Fruit fly (Drosophila melanogaster) whole organism, embryonic: ENCODE measurements around the gene Mvd.

Experiments used
- B-H1 ChIP-seq: fragments of 200-800 bp; sonication (Bioruptor generic); IDR thresholded peaks from 3 replicates; pipeline ENCODE4 v1.3.6; 2022; ENCODE audit warnings: missing biosample characterization, missing genetic modification characterization
- BEAF-32 ChIP-seq: fragments of 200-800 bp; sonication (Bioruptor generic); optimal IDR thresholded peaks from 3 replicates; lab custom pipeline; 2017; ENCODE audit warnings: missing biosample characterization, missing genetic modification characterization, mild to moderate bottlenecking, moderate library complexity, missing genetic modification reagents
- CG1024 ChIP-seq: fragments of 200-800 bp; sonication (Bioruptor generic); IDR thresholded peaks from 2 replicates; pipeline ENCODE4 v1.3.6; 2022; ENCODE audit warnings: missing biosample characterization, missing genetic modification characterization
- CG10267 ChIP-seq: fragments of 200-800 bp; sonication (Bioruptor generic); optimal IDR thresholded peaks from 2 replicates; lab custom pipeline; 2018; ENCODE audit warnings: missing biosample characterization, mild to moderate bottlenecking, missing genetic modification characterization, moderate library complexity
- CG10979 ChIP-seq: fragments of 200-800 bp; sonication (Bioruptor generic); optimal IDR thresholded peaks from 2 replicates; lab custom pipeline; 2018; ENCODE audit warnings: missing biosample characterization, mild to moderate bottlenecking, missing genetic modification characterization, moderate library complexity
- CG11696 ChIP-seq: fragments of 200-800 bp; sonication (Bioruptor generic); IDR thresholded peaks from 2 replicates; pipeline ENCODE4 v1.3.6; 2022; ENCODE audit warnings: missing biosample characterization, missing genetic modification characterization
- CG12104 ChIP-seq: fragments of 200-800 bp; sonication (Bioruptor generic); optimal IDR thresholded peaks from 3 replicates; lab custom pipeline; 2016; ENCODE audit warnings: missing biosample characterization, missing genetic modification characterization
- CG12659 ChIP-seq: fragments of 200-800 bp; sonication (Bioruptor generic); optimal IDR thresholded peaks from 3 replicates; lab custom pipeline; 2017; ENCODE audit warnings: mild to moderate bottlenecking, missing biosample characterization, missing genetic modification reagents, missing genetic modification characterization
- CG13424 ChIP-seq: fragments of 200-800 bp; sonication (Bioruptor generic); optimal IDR thresholded peaks from 2 replicates; lab custom pipeline; 2019; ENCODE audit warnings: missing biosample characterization, mild to moderate bottlenecking, missing genetic modification characterization, moderate library complexity
- CG14965 ChIP-seq: fragments of 200-800 bp; sonication (Bioruptor generic); optimal IDR thresholded peaks from 2 replicates; lab custom pipeline; 2016; ENCODE audit warnings: missing biosample characterization, missing genetic modification characterization, borderline replicate concordance
- CG15479 ChIP-seq: fragments of 200-800 bp; sonication (Bioruptor generic); optimal IDR thresholded peaks from 3 replicates; lab custom pipeline; 2019; ENCODE audit warnings: missing biosample characterization, mild to moderate bottlenecking, missing genetic modification characterization, moderate library complexity
- CG15514 ChIP-seq: fragments of 200-800 bp; sonication (Bioruptor generic); optimal IDR thresholded peaks from 3 replicates; lab custom pipeline; 2017; ENCODE audit warnings: missing biosample characterization, missing genetic modification characterization, mild to moderate bottlenecking, moderate library complexity, missing genetic modification reagents
- CG2129 ChIP-seq: fragments of 200-800 bp; sonication (Bioruptor generic); IDR thresholded peaks from 2 replicates; pipeline ENCODE4 v1.3.6; 2022; ENCODE audit warnings: missing biosample characterization, missing genetic modification characterization; ENCODE audit not compliant: partially characterized antibody
- CG30431 ChIP-seq: fragments of 200-800 bp; sonication (Bioruptor generic); optimal IDR thresholded peaks from 2 replicates; lab custom pipeline; 2017; ENCODE audit warnings: missing biosample characterization, missing genetic modification characterization
- CG3995 ChIP-seq: fragments of 200-800 bp; sonication (Bioruptor generic); optimal IDR thresholded peaks from 3 replicates; lab custom pipeline; 2016; ENCODE audit warnings: missing biosample characterization, missing genetic modification characterization
- CG4282 ChIP-seq: fragments of 200-800 bp; sonication (Bioruptor generic); optimal IDR thresholded peaks from 2 replicates; lab custom pipeline; 2016; ENCODE audit warnings: missing biosample characterization, missing genetic modification characterization
- CG6813 ChIP-seq: fragments of 200-800 bp; sonication (Bioruptor generic); optimal IDR thresholded peaks from 2 replicates; lab custom pipeline; 2017; ENCODE audit warnings: missing biosample characterization, missing genetic modification characterization, mild to moderate bottlenecking, moderate library complexity, missing genetic modification reagents
- CG8478 ChIP-seq: fragments of >200 bp; optimal IDR thresholded peaks from 2 replicates; lab custom pipeline; 2018
- CkIIα-i1 ChIP-seq: fragments of 200-800 bp; sonication (Bioruptor generic); IDR thresholded peaks from 2 replicates; pipeline ENCODE4 v1.3.6; 2022; ENCODE audit warnings: missing biosample characterization, missing genetic modification characterization
- Dp ChIP-seq: fragments of 200-800 bp; sonication (Bioruptor generic); optimal IDR thresholded peaks from 2 replicates; lab custom pipeline; 2018; ENCODE audit warnings: missing biosample characterization, mild to moderate bottlenecking, missing genetic modification characterization, moderate library complexity
- Dref ChIP-seq: fragments of 200-800 bp; sonication (Bioruptor generic); IDR thresholded peaks from 2 replicates; pipeline ENCODE4 v1.3.6; 2022; ENCODE audit warnings: missing biosample characterization, missing genetic modification characterization
- Fer1 ChIP-seq: fragments of 200-800 bp; sonication (Bioruptor generic); optimal IDR thresholded peaks from 2 replicates; lab custom pipeline; 2017; ENCODE audit warnings: missing biosample characterization, mild to moderate bottlenecking, missing genetic modification characterization
- HLHmδ ChIP-seq: fragments of 200-800 bp; sonication (Bioruptor generic); optimal IDR thresholded peaks from 2 replicates; lab custom pipeline; 2018; ENCODE audit warnings: missing biosample characterization, mild to moderate bottlenecking, missing genetic modification characterization, moderate library complexity
- HmgZ ChIP-seq: fragments of 200-800 bp; sonication (Bioruptor generic); optimal IDR thresholded peaks from 2 replicates; lab custom pipeline; 2018; ENCODE audit warnings: missing biosample characterization, mild to moderate bottlenecking, missing genetic modification characterization
- MBD-R2 ChIP-seq: fragments of 200-800 bp; sonication (Bioruptor generic); IDR thresholded peaks from 2 replicates; pipeline ENCODE4 v1.3.6; 2022; ENCODE audit warnings: missing biosample characterization, missing genetic modification characterization
- NK7.1 ChIP-seq: fragments of 200-800 bp; sonication (Bioruptor generic); optimal IDR thresholded peaks from 3 replicates; lab custom pipeline; 2016; ENCODE audit warnings: missing biosample characterization, missing genetic modification characterization
- Neu2 ChIP-seq: fragments of 200-800 bp; sonication (Bioruptor generic); optimal IDR thresholded peaks from 3 replicates; lab custom pipeline; 2016; ENCODE audit warnings: missing biosample characterization, missing genetic modification characterization, borderline replicate concordance
- Opbp ChIP-seq: fragments of 200-800 bp; sonication (Bioruptor generic); IDR thresholded peaks from 3 replicates; pipeline ENCODE4 v1.3.6; 2022; ENCODE audit warnings: missing biosample characterization, missing genetic modification characterization; ENCODE audit not compliant: partially characterized antibody
- Pdp1 ChIP-seq, 2 experiments: fragments of 200-800 bp; sonication (Bioruptor generic); optimal IDR thresholded peaks; 3 replicates each; lab custom pipeline; 2016; ENCODE audit warnings: missing biosample characterization in 2 of 2, missing genetic modification characterization in 2 of 2, mild to moderate bottlenecking in 1 of 2, moderate library complexity in 1 of 2
- Scr ChIP-seq: fragments of 200-800 bp; sonication (Bioruptor generic); IDR thresholded peaks from 2 replicates; pipeline ENCODE4 v1.3.6; 2022; ENCODE audit warnings: missing biosample characterization, missing genetic modification characterization; ENCODE audit not compliant: partially characterized antibody
- Trl ChIP-seq, 3 experiments: fragments of >200 bp in 2 of 3; fragments of 200-800 bp in 1 of 3; sonication (Bioruptor generic) in 1 of 3; optimal IDR thresholded peaks; 2 replicates in 1 of 3; 3 replicates in 2 of 3; lab custom pipeline; 2016 to 2017; ENCODE audit warnings: missing biosample characterization in 1 of 3, missing genetic modification characterization in 1 of 3
- YL-1 ChIP-seq: fragments of 200-800 bp; sonication (Bioruptor generic); optimal IDR thresholded peaks from 3 replicates; lab custom pipeline; 2017; ENCODE audit warnings: missing biosample characterization, mild to moderate bottlenecking, missing genetic modification characterization
- ato ChIP-seq: fragments of 200-800 bp; sonication (Bioruptor generic); IDR thresholded peaks from 2 replicates; pipeline ENCODE4 v1.3.6; 2022; ENCODE audit warnings: missing biosample characterization, missing genetic modification characterization; ENCODE audit not compliant: partially characterized antibody
- bsh ChIP-seq, 2 experiments: fragments of 200-800 bp; sonication (Bioruptor generic); optimal IDR thresholded peaks; 2 replicates each; lab custom pipeline; 2017 to 2018; ENCODE audit warnings: mild to moderate bottlenecking in 2 of 2, missing biosample characterization in 2 of 2, missing genetic modification characterization in 2 of 2, moderate library complexity in 1 of 2
- fd96Cb ChIP-seq: fragments of 200-800 bp; sonication (Bioruptor generic); optimal IDR thresholded peaks from 2 replicates; lab custom pipeline; 2018; ENCODE audit warnings: missing biosample characterization, mild to moderate bottlenecking, missing genetic modification characterization, moderate library complexity
- kay ChIP-seq: fragments of 200-800 bp; sonication (Bioruptor generic); optimal IDR thresholded peaks from 2 replicates; lab custom pipeline; 2016; ENCODE audit warnings: missing biosample characterization, missing genetic modification characterization
- ken ChIP-seq: fragments of 200-800 bp; sonication (Bioruptor generic); IDR thresholded peaks from 3 replicates; pipeline ENCODE4 v1.3.6; 2022; ENCODE audit warnings: missing biosample characterization, missing genetic modification characterization
- lab ChIP-seq: fragments of 200-800 bp; sonication (Bioruptor generic); optimal IDR thresholded peaks from 3 replicates; lab custom pipeline; 2017; ENCODE audit warnings: missing biosample characterization, missing genetic modification characterization, mild to moderate bottlenecking, moderate library complexity, missing genetic modification reagents
- pho ChIP-seq: fragments of 200-800 bp; sonication (Bioruptor generic); optimal IDR thresholded peaks from 2 replicates; lab custom pipeline; 2016; ENCODE audit warnings: missing biosample characterization, missing genetic modification characterization
- psq ChIP-seq: fragments of 200-800 bp; sonication (Bioruptor generic); optimal IDR thresholded peaks from 2 replicates; lab custom pipeline; 2017; ENCODE audit warnings: missing biosample characterization, missing genetic modification characterization
- run ChIP-seq: fragments of 200-800 bp; sonication (Bioruptor generic); optimal IDR thresholded peaks from 3 replicates; lab custom pipeline; 2018; ENCODE audit warnings: missing biosample characterization, mild to moderate bottlenecking, missing genetic modification characterization
- salm ChIP-seq: fragments of 200-800 bp; sonication (Bioruptor generic); optimal IDR thresholded peaks from 2 replicates; lab custom pipeline; 2018; ENCODE audit warnings: missing biosample characterization, mild to moderate bottlenecking, missing genetic modification characterization
- sr ChIP-seq: fragments of 200-800 bp; sonication (Bioruptor generic); IDR thresholded peaks from 3 replicates; pipeline ENCODE4 v1.3.6; 2022; ENCODE audit warnings: missing biosample characterization, missing genetic modification characterization
- trem ChIP-seq: fragments of 200-800 bp; optimal IDR thresholded peaks from 3 replicates; lab custom pipeline; 2019; ENCODE audit warnings: missing biosample characterization, mild to moderate bottlenecking, missing genetic modification characterization, moderate library complexity
- tup ChIP-seq: fragments of 200-800 bp; sonication (Bioruptor generic); optimal IDR thresholded peaks from 2 replicates; lab custom pipeline; 2016; ENCODE audit warnings: missing biosample characterization, mild to moderate bottlenecking, missing genetic modification characterization, moderate library complexity
- unc-4 ChIP-seq: fragments of 200-800 bp; sonication (Bioruptor generic); IDR thresholded peaks from 2 replicates; pipeline ENCODE4 v1.3.6; 2022; ENCODE audit warnings: missing biosample characterization, missing genetic modification characterization; ENCODE audit not compliant: partially characterized antibody
- wek ChIP-seq: fragments of 200-800 bp; sonication (Bioruptor generic); optimal IDR thresholded peaks from 3 replicates; lab custom pipeline; 2018; ENCODE audit warnings: missing biosample characterization, mild to moderate bottlenecking, missing genetic modification characterization, moderate library complexity

Mvd gene

DNA sequence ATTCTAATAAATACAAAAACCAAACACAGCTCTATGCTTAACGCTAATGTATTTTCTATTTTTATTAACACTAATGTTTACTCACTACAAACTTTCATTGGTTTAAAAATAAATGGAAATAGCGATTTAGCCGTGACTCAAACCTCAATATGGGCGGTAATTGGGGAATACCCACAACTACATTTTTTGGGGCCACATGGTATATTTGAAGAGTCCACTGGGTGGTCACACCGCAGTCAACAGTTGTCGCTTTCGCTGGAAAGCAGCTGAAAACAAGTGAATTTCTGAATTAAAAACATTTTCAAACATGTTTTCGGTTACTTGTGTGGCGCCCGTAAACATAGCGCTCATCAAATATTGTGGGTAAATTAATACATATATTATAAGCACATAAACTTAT, at the start of gene Mvd (continued):
- peak; percentile 39 for TF ChIP-seq Fer1 (GFP tag; lab: Kevin White, UChicago)
- TF ChIP-seq, all 482 proteins: peak for 78

DNA sequence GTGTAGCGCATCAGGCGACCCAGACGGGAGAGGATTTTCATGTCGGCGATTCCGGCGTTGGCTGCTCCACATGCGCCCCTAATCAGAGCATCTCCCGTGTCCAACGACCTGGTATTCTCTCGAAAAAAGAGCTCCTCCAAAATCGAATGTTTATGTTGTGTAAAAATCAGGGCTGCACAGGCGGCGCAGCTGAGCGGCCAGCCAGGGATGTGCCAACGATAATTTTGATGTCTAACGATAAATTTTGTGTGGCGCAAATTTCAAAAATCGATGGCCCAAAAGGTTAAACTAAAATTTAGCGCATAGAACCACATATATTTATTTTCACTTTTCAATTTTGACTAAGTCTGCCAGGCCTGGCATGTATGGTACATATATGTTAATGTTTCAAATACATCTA, 47.9 kb upstream of the Mvd start, which contains the start of gene CG9240:
Gene CG9240 (minus strand): TSS at position 213 of the 400 bp plus-strand sequence.
- TF ChIP-seq kay (GFP tag; lab: Kevin White, UChicago) = no peak
- TF ChIP-seq CG30431 (GFP tag; lab: Kevin White, UChicago) = no peak
- TF ChIP-seq tup (GFP tag; lab: Kevin White, UChicago) = no peak
- no peak for TF ChIP-seq Neu2 (GFP tag; lab: Kevin White, UChicago)
- TF ChIP-seq CG2129 (GFP tag; lab: Robert Waterston, UW) = no peak
- TF ChIP-seq CG15514 (GFP tag; lab: Kevin White, UChicago) = peak; percentile 69
- peak; percentile 18 for TF ChIP-seq CG15479 (GFP tag; lab: Kevin White, UChicago)
- TF ChIP-seq CG8478 (lab: Kevin White, UChicago) = no peak
- no peak for TF ChIP-seq ken (GFP tag; lab: Robert Waterston, UW)
- TF ChIP-seq CG13424 (tag; lab: Kevin White, UChicago) = no peak
- no peak for TF ChIP-seq B-H1 (GFP tag; lab: Robert Waterston, UW)
- peak; percentile 22; the same call in 1 of the 2 replicates for TF ChIP-seq ato (GFP tag; lab: Robert Waterston, UW)
- TF ChIP-seq Scr (GFP tag; lab: Robert Waterston, UW) = peak; percentile 25; the same call in 1 of the 2 replicates
- 0 out of 3 replicates have a peak, but pooled peaks have one; percentile 47 for TF ChIP-seq Opbp (GFP tag; lab: Robert Waterston, UW)
- peak; percentile 41 for TF ChIP-seq BEAF-32 (GFP tag; lab: Kevin White, UChicago)
- TF ChIP-seq bsh (GFP tag; optimal IDR thresholded peaks at IDR 0.05; lab: Kevin White, UChicago) = no peak
- TF ChIP-seq CG11696 (GFP tag; lab: Robert Waterston, UW) = no peak
- peak; percentile 44 for TF ChIP-seq HmgZ (tag; lab: Kevin White, UChicago)
- TF ChIP-seq CG12104 (GFP tag; lab: Kevin White, UChicago) = no peak
- no peak for TF ChIP-seq CG14965 (GFP tag; lab: Kevin White, UChicago)
- no peak for TF ChIP-seq CkIIα-i1 (GFP tag; lab: Robert Waterston, UW)
- peak; percentile 88 for TF ChIP-seq Dp
- peak; percentile 28 for TF ChIP-seq CG3995 (GFP tag; lab: Kevin White, UChicago)
- no peak for TF ChIP-seq salm (tag; lab: Kevin White, UChicago)
- TF ChIP-seq CG10979 (tag; lab: Kevin White, UChicago) = no peak
- TF ChIP-seq lab (GFP tag; lab: Kevin White, UChicago) = no peak
- TF ChIP-seq pho (GFP tag; lab: Kevin White, UChicago) = no peak
- TF ChIP-seq HLHmδ (GFP tag; lab: Kevin White, UChicago) = no peak
- TF ChIP-seq NK7.1 (GFP tag; lab: Kevin White, UChicago) = no peak
- TF ChIP-seq Dref (GFP tag; lab: Robert Waterston, UW) = peak; percentile 78
- peak; percentile 5 for TF ChIP-seq trem
- TF ChIP-seq CG1024 (GFP tag; lab: Robert Waterston, UW) = no peak
- no peak for TF ChIP-seq Trl (optimal IDR thresholded peaks at IDR 0.05; lab: Kevin White, UChicago)
- TF ChIP-seq Trl (GFP tag; optimal IDR thresholded peaks at IDR 0.05; lab: Kevin White, UChicago) = no peak
- peak; percentile 41 for TF ChIP-seq YL-1 (GFP tag; lab: Kevin White, UChicago)
- peak; percentile 87 for TF ChIP-seq MBD-R2 (GFP tag; lab: Robert Waterston, UW)
- TF ChIP-seq psq (GFP tag; lab: Kevin White, UChicago) = no peak
- TF ChIP-seq wek (GFP tag; lab: Kevin White, UChicago) = no peak
- TF ChIP-seq Pdp1 (GFP tag; optimal IDR thresholded peaks at IDR 0.05; lab: Kevin White, UChicago) = peak in 1 of 2 experiments; percentile 84
- no peak for TF ChIP-seq CG6813 (GFP tag; lab: Kevin White, UChicago)
- 0 out of 2 replicates have a peak, but pooled peaks have one; percentile 21 for TF ChIP-seq unc-4 (GFP tag; lab: Robert Waterston, UW)
- no peak for TF ChIP-seq run (tag; lab: Kevin White, UChicago)
- TF ChIP-seq CG4282 = no peak
- peak; percentile 6 for TF ChIP-seq CG12659 (GFP tag; lab: Kevin White, UChicago)
- TF ChIP-seq sr (GFP tag; lab: Robert Waterston, UW) = no peak
- TF ChIP-seq CG10267 (tag; lab: Kevin White, UChicago) = peak; percentile 4
- no peak for TF ChIP-seq fd96Cb
